Worm (Caenorhabditis elegans) whole organism, L3 larva: ENCODE measurements around the gene K08E5.5.
A peak's percentile ranks its signal among the peaks of the same experiment; 100 is the strongest.

Experiments used
- fos-1 ChIP-seq: fragments of 150-350 bp; optimal IDR thresholded peaks from 2 replicates; lab custom pipeline; 2014; ENCODE audit warnings: missing biosample characterization, missing genetic modification characterization
- pha-4 ChIP-seq: fragments of 150-350 bp; optimal IDR thresholded peaks from 2 replicates; lab custom pipeline; 2014; ENCODE audit warnings: missing biosample characterization, missing genetic modification reagents, missing genetic modification characterization
- pqm-1 ChIP-seq: fragments of 150-350 bp; optimal IDR thresholded peaks from 2 replicates; lab custom pipeline; 2017; ENCODE audit warnings: missing biosample characterization, missing genetic modification characterization, inconsistent platforms

ce11 chrIII:10132495-10133450 lies 27.5 kb downstream of the K08E5.5 start:
- peak; percentile 75 for TF ChIP-seq pqm-1 (tag; lab: Kevin White, UChicago)
- peak; percentile 79 for TF ChIP-seq pha-4
- no peak for TF ChIP-seq fos-1 (tag; lab: Kevin White, UChicago)
